Fruit fly (Drosophila melanogaster): Measurements from ENCODE around the gene Ms.

Gene Ms

dm6 chr3R:24392207-24392939 is 51.0 kb downstream of the Ms start, which contains the start of gene CG13616 (continued):
- no peak for TF ChIP-seq CG32006 (GFP tag; optimal IDR thresholded peaks at IDR 0.05)
- no peak for TF ChIP-seq fkh (GFP tag; optimal IDR thresholded peaks at IDR 0.05)
- TF ChIP-seq CG6854 (GFP tag; optimal IDR thresholded peaks at IDR 0.05): no peak
- peak; percentile 36 for TF ChIP-seq CG11902 (GFP tag; optimal IDR thresholded peaks at IDR 0.05)
- TF ChIP-seq CG11294 (GFP tag; IDR thresholded peaks at IDR 0.05): no peak
- TF ChIP-seq eg (GFP tag; IDR thresholded peaks at IDR 0.05): no peak
- no peak for TF ChIP-seq CG10631 (GFP tag; optimal IDR thresholded peaks at IDR 0.05)
- TF ChIP-seq CG8632 (GFP tag; optimal IDR thresholded peaks at IDR 0.05): no peak
- no peak for TF ChIP-seq Eip93F (GFP tag; optimal IDR thresholded peaks at IDR 0.05)
- TF ChIP-seq CG3919 (GFP tag; optimal IDR thresholded peaks at IDR 0.05): no peak
- no peak for TF ChIP-seq esn (GFP tag; optimal IDR thresholded peaks at IDR 0.05)
- TF ChIP-seq Smox (GFP tag; optimal IDR thresholded peaks at IDR 0.05): peak; percentile 15
- TF ChIP-seq Ets96B (tag; optimal IDR thresholded peaks at IDR 0.05): no peak
- peak; percentile 69 for TF ChIP-seq svp (GFP tag)
- TF ChIP-seq ss (GFP tag; optimal IDR thresholded peaks at IDR 0.05): no peak
- no peak for TF ChIP-seq CG10669 (GFP tag; optimal IDR thresholded peaks at IDR 0.05)

Measured in whole organism, prepupa.